Fruit fly (Drosophila melanogaster) whole organism, adult: ENCODE measurements around the gene Send2.

Source experiments
- CG11617 ChIP-seq: fragments of 200-800 bp; sonication (Bioruptor generic); optimal IDR thresholded peaks from 2 replicates; lab custom pipeline; 2017; ENCODE audit warnings: mild to moderate bottlenecking, missing biosample characterization, missing genetic modification reagents, missing genetic modification characterization
- CG33017 ChIP-seq: fragments of 200-800 bp; sonication (Bioruptor generic); optimal IDR thresholded peaks from 2 replicates; lab custom pipeline; 2018; ENCODE audit warnings: missing biosample characterization, mild to moderate bottlenecking, missing genetic modification characterization, moderate library complexity
- CG7101 ChIP-seq: fragments of 200-800 bp; sonication (Bioruptor generic); optimal IDR thresholded peaks from 2 replicates; lab custom pipeline; 2018; ENCODE audit warnings: missing biosample characterization, mild to moderate bottlenecking, missing genetic modification characterization, moderate library complexity
- ovo ChIP-seq: fragments of 200-800 bp; sonication (Bioruptor generic); optimal IDR thresholded peaks from 2 replicates; lab custom pipeline; 2016; ENCODE audit warnings: missing biosample characterization, missing genetic modification characterization
- tj ChIP-seq: fragments of 200-800 bp; sonication (Bioruptor generic); optimal IDR thresholded peaks from 3 replicates; lab custom pipeline; 2017; ENCODE audit warnings: missing biosample characterization, mild to moderate bottlenecking, missing genetic modification characterization, moderate library complexity

- TF ChIP-seq CG33017 (tag; lab: Kevin White, UChicago) (no peak), CG7101 (tag; lab: Kevin White, UChicago) (no peak), ovo (GFP tag; lab: Kevin White, UChicago) (no peak), CG11617 (GFP tag; lab: Kevin White, UChicago) (no peak), tj (GFP tag; lab: Kevin White, UChicago) (no peak)
Measured at dm6 chr2L:14372254-14372717, 25.8 kb upstream of the Send2 start.
